Worm (Caenorhabditis elegans) whole organism, L4 larva: ENCODE data around the gene F53C11.9.

Experiments used
- T20F7.1 ChIP-seq: fragments of 200-800 bp; sonication (Bioruptor generic); optimal IDR thresholded peaks from 2 replicates; lab custom pipeline; 2018; ENCODE audit warnings: mild to moderate bottlenecking, missing genetic modification characterization, missing compliant biosample characterization
- Y48G9A.11 ChIP-seq: fragments of 200-800 bp; sonication (Bioruptor generic); IDR thresholded peaks from 2 replicates; pipeline ENCODE4 v1.3.6; 2022; ENCODE audit warnings: missing genetic modification reagents, missing genetic modification characterization, missing compliant biosample characterization
- Y5F2A.4 ChIP-seq: fragments of 200-800 bp; sonication (Bioruptor generic); optimal IDR thresholded peaks from 2 replicates; lab custom pipeline; 2018; ENCODE audit warnings: mild to moderate bottlenecking, missing genetic modification characterization, missing compliant biosample characterization
- ZK546.5 ChIP-seq, 2 experiments: sonication (generic microtip); optimal IDR thresholded peaks; 2 replicates each; lab custom pipeline; 2017; ENCODE audit warnings: missing biosample characterization in 2 of 2, missing genetic modification characterization in 2 of 2
- aha-1 ChIP-seq: fragments of 150-350 bp; peaks from one replicate; lab custom pipeline; 2014; ENCODE audit warnings: missing biosample characterization, missing genetic modification characterization
- aly-2 ChIP-seq: sonication (generic microtip); optimal IDR thresholded peaks from 2 replicates; lab custom pipeline; 2018; ENCODE audit warnings: missing biosample characterization, missing genetic modification characterization
- ama-1 ChIP-seq: fragments of 150-350 bp; optimal IDR thresholded peaks from 2 replicates; lab custom pipeline; 2014; ENCODE audit warnings: inconsistent platforms, mixed read lengths
- arid-1 ChIP-seq: fragments of 200-800 bp; sonication (Bioruptor generic); conservative IDR thresholded peaks from 2 replicates; pipeline ENCODE4 v1.3.6; 2022; ENCODE audit warnings: missing genetic modification reagents, missing genetic modification characterization, missing compliant biosample characterization
- daf-12 ChIP-seq: fragments of 150-350 bp; optimal IDR thresholded peaks from 2 replicates; lab custom pipeline; 2014; ENCODE audit warnings: missing biosample characterization, missing genetic modification reagents, missing genetic modification characterization
- daf-16 ChIP-seq, 3 experiments: sonication (generic microtip); optimal IDR thresholded peaks; 2 replicates each; lab custom pipeline; 2016 to 2017; ENCODE audit warnings: missing genetic modification characterization in 3 of 3, missing genetic modification reagents in 3 of 3, mild to moderate bottlenecking in 2 of 3, missing compliant biosample characterization in 2 of 3, missing biosample characterization in 1 of 3, moderate library complexity in 1 of 3
- dmd-6 ChIP-seq: fragments of 200-800 bp; sonication (Bioruptor generic); IDR thresholded peaks from 2 replicates; pipeline ENCODE4 v1.3.6; 2022; ENCODE audit warnings: missing genetic modification reagents, missing genetic modification characterization, missing compliant biosample characterization
- dmd-8 ChIP-seq: fragments of 200-800 bp; sonication (Bioruptor generic); IDR thresholded peaks from 2 replicates; pipeline ENCODE4 v1.3.6; 2022; ENCODE audit warnings: missing genetic modification characterization, missing compliant biosample characterization
- dmd-9 ChIP-seq: fragments of 200-800 bp; sonication (Bioruptor generic); IDR thresholded peaks from 2 replicates; pipeline ENCODE4 v1.3.6; 2022; ENCODE audit warnings: missing genetic modification reagents, missing genetic modification characterization, missing compliant biosample characterization
- dve-1 ChIP-seq: sonication (generic microtip); optimal IDR thresholded peaks from 2 replicates; lab custom pipeline; 2017; ENCODE audit warnings: antibody characterized with exemption, mild to moderate bottlenecking, missing genetic modification characterization, missing compliant biosample characterization; ENCODE audit not compliant: insufficient read depth
- hlh-11 ChIP-seq: fragments of 200-800 bp; sonication (Bioruptor generic); optimal IDR thresholded peaks from 2 replicates; lab custom pipeline; 2018; ENCODE audit warnings: mild to moderate bottlenecking, missing genetic modification characterization, missing compliant biosample characterization
- hmg-1.1 ChIP-seq: fragments of 200-800 bp; sonication (Bioruptor generic); IDR thresholded peaks from 2 replicates; pipeline ENCODE4 v1.3.6; 2022; ENCODE audit warnings: missing genetic modification reagents, missing genetic modification characterization, missing compliant biosample characterization
- jun-1 ChIP-seq: fragments of 150-350 bp; optimal IDR thresholded peaks from 2 replicates; lab custom pipeline; 2014; ENCODE audit warnings: missing biosample characterization, missing genetic modification reagents, missing genetic modification characterization
- lin-13 ChIP-seq: fragments of 150-350 bp; optimal IDR thresholded peaks from 2 replicates; lab custom pipeline; 2014; ENCODE audit warnings: missing biosample characterization, missing genetic modification reagents, missing genetic modification characterization
- lin-38 ChIP-seq: fragments of 200-800 bp; sonication (Bioruptor generic); IDR thresholded peaks from 2 replicates; pipeline ENCODE4 v1.3.6; 2022; ENCODE audit warnings: missing genetic modification reagents, missing genetic modification characterization, missing compliant biosample characterization
- lir-3 ChIP-seq: sonication (generic microtip); optimal IDR thresholded peaks from 2 replicates; lab custom pipeline; 2016; ENCODE audit warnings: mild to moderate bottlenecking, missing genetic modification characterization, missing compliant biosample characterization
- lsy-2 ChIP-seq, 2 experiments: fragments of 150-350 bp in 1 of 2; sonication (generic microtip) in 1 of 2; optimal IDR thresholded peaks; 2 replicates each; lab custom pipeline; 2014 to 2017; ENCODE audit warnings: missing biosample characterization in 2 of 2, missing genetic modification characterization in 2 of 2
- madf-5 ChIP-seq, 2 experiments: fragments of 200-800 bp; sonication (Bioruptor generic); IDR thresholded peaks; 2 replicates each; pipeline ENCODE4 v1.3.6; 2022; ENCODE audit warnings: missing compliant biosample characterization in 2 of 2, missing genetic modification characterization in 2 of 2
- mdl-1 ChIP-seq, 2 experiments: fragments of 150-350 bp in 1 of 2; sonication (generic microtip) in 1 of 2; optimal IDR thresholded peaks; 2 replicates each; lab custom pipeline; 2014 to 2017; ENCODE audit warnings: missing biosample characterization in 2 of 2, missing genetic modification characterization in 2 of 2
- mdt-29 ChIP-seq: fragments of 200-800 bp; sonication (Bioruptor generic); IDR thresholded peaks from 2 replicates; pipeline ENCODE4 v1.3.6; 2022; ENCODE audit warnings: missing genetic modification reagents, missing genetic modification characterization, missing compliant biosample characterization
- mxl-2 ChIP-seq: fragments of 200-800 bp; sonication (Bioruptor generic); conservative IDR thresholded peaks from 2 replicates; pipeline ENCODE4 v1.3.6; 2022; ENCODE audit warnings: missing genetic modification reagents, missing genetic modification characterization, missing compliant biosample characterization
- nhr-102 ChIP-seq: sonication (generic microtip); optimal IDR thresholded peaks from 2 replicates; lab custom pipeline; 2016; ENCODE audit warnings: mild to moderate bottlenecking, missing genetic modification characterization, moderate library complexity, missing compliant biosample characterization
- nhr-11 ChIP-seq: fragments of 150-350 bp; optimal IDR thresholded peaks from 2 replicates; lab custom pipeline; 2014; ENCODE audit warnings: missing biosample characterization, missing genetic modification characterization
- nhr-111 ChIP-seq: fragments of 200-800 bp; sonication (Bioruptor generic); optimal IDR thresholded peaks from 2 replicates; lab custom pipeline; 2018; ENCODE audit warnings: mild to moderate bottlenecking, missing genetic modification characterization, missing compliant biosample characterization
- nhr-237 ChIP-seq: sonication (generic microtip); optimal IDR thresholded peaks from 2 replicates; lab custom pipeline; 2017; ENCODE audit warnings: missing biosample characterization, missing genetic modification characterization
- nhr-25 ChIP-seq: sonication (generic microtip); optimal IDR thresholded peaks from 2 replicates; lab custom pipeline; 2017; ENCODE audit warnings: missing genetic modification characterization, mild to moderate bottlenecking, missing compliant biosample characterization, antibody characterized with exemption, moderate library complexity, borderline replicate concordance; ENCODE audit not compliant: insufficient read depth
- nhr-76 ChIP-seq: fragments of 150-350 bp; optimal IDR thresholded peaks from 2 replicates; lab custom pipeline; 2014; ENCODE audit warnings: missing biosample characterization, missing genetic modification characterization
- nhr-77 ChIP-seq: fragments of 150-350 bp; optimal IDR thresholded peaks from 2 replicates; lab custom pipeline; 2014; ENCODE audit warnings: missing biosample characterization, missing genetic modification characterization
- rbr-2 ChIP-seq: sonication (generic microtip); optimal IDR thresholded peaks from 2 replicates; lab custom pipeline; 2016; ENCODE audit warnings: missing genotype, missing genetic modification characterization, missing compliant biosample characterization
- saeg-2 ChIP-seq: fragments of 200-800 bp; sonication (Bioruptor generic); IDR thresholded peaks from 2 replicates; pipeline ENCODE4 v1.3.6; 2022; ENCODE audit warnings: missing genetic modification reagents, missing genetic modification characterization, missing compliant biosample characterization
- sdz-12 ChIP-seq: fragments of 200-800 bp; sonication (Bioruptor generic); optimal IDR thresholded peaks from 2 replicates; lab custom pipeline; 2018; ENCODE audit warnings: mild to moderate bottlenecking, missing genetic modification characterization, missing compliant biosample characterization
- set-16 ChIP-seq: fragments of 200-800 bp; sonication (Bioruptor generic); IDR thresholded peaks from 2 replicates; pipeline ENCODE4 v1.3.6; 2022; ENCODE audit warnings: missing genetic modification reagents, missing genetic modification characterization, missing compliant biosample characterization
- skn-1 ChIP-seq: fragments of 150-350 bp; optimal IDR thresholded peaks from 2 replicates; lab custom pipeline; 2014; ENCODE audit warnings: missing biosample characterization, missing genetic modification characterization
- spr-3 ChIP-seq: fragments of 200-800 bp; sonication (Bioruptor generic); optimal IDR thresholded peaks from 2 replicates; lab custom pipeline; 2018; ENCODE audit warnings: mild to moderate bottlenecking, missing genetic modification characterization, missing compliant biosample characterization
- tag-97 ChIP-seq: fragments of 200-800 bp; sonication (Bioruptor generic); IDR thresholded peaks from 2 replicates; pipeline ENCODE4 v1.3.6; 2022; ENCODE audit warnings: missing genetic modification characterization, missing compliant biosample characterization
- tra-1 ChIP-seq: fragments of 200-800 bp; sonication (Bioruptor generic); IDR thresholded peaks from 2 replicates; pipeline ENCODE4 v1.3.6; 2022; ENCODE audit warnings: missing genetic modification reagents, missing genetic modification characterization, missing compliant biosample characterization
- unc-39 ChIP-seq: sonication (generic microtip); optimal IDR thresholded peaks from 2 replicates; lab custom pipeline; 2017; ENCODE audit warnings: missing biosample characterization, missing genetic modification characterization
- zfp-3 ChIP-seq: fragments of 200-800 bp; sonication (Bioruptor generic); conservative IDR thresholded peaks from 2 replicates; pipeline ENCODE4 v1.3.6; 2022; ENCODE audit warnings: missing genetic modification reagents, missing genetic modification characterization, missing compliant biosample characterization

Gene F53C11.9

ce11 chrV:13789362-13789761 is 11.5 kb downstream of the F53C11.9 start (continued):
- no peak for TF ChIP-seq tag-97 (GFP tag; lab: Robert Waterston, UW)
- peak; percentile 46 for TF ChIP-seq nhr-25 (tag; lab: Kevin White, UChicago)
- TF ChIP-seq daf-16 (GFP tag; optimal IDR thresholded peaks at IDR 0.05; lab: Kevin White, UChicago): peak; percentile 50 to 51
- TF ChIP-seq daf-16 (tag; optimal IDR thresholded peaks at IDR 0.05; lab: Kevin White, UChicago): peak; percentile 90
- no peak for TF ChIP-seq jun-1 (tag; lab: Kevin White, UChicago)
- no peak for TF ChIP-seq sdz-12 (GFP tag; lab: Kevin White, UChicago)
- TF ChIP-seq nhr-102 (tag; lab: Kevin White, UChicago): peak; percentile 36
- peak; percentile 80 for TF ChIP-seq lin-38 (GFP tag; lab: Robert Waterston, UW)
- no peak for TF ChIP-seq dmd-8 (GFP tag; lab: Robert Waterston, UW)
- TF ChIP-seq lsy-2 (tag; optimal IDR thresholded peaks at IDR 0.05; lab: Kevin White, UChicago): peak; percentile 84 to 88
- peak; percentile 31 for TF ChIP-seq unc-39 (tag; lab: Kevin White, UChicago)
- no peak; the same call in 1 of the 2 replicates for TF ChIP-seq arid-1
- TF ChIP-seq hmg-1.1 (GFP tag; lab: Robert Waterston, UW): peak; percentile 83
- TF ChIP-seq hlh-11: peak; percentile 91
- TF ChIP-seq nhr-237 (tag; lab: Kevin White, UChicago): no peak
- no peak for TF ChIP-seq ZK546.5 (tag; optimal IDR thresholded peaks at IDR 0.05; lab: Kevin White, UChicago)
- no peak for TF ChIP-seq madf-5 (GFP tag; IDR thresholded peaks at IDR 0.05; lab: Robert Waterston, UW)
- TF ChIP-seq set-16: peak; percentile 35; the same call in 1 of the 2 replicates
- no peak for TF ChIP-seq nhr-111 (GFP tag; lab: Kevin White, UChicago)
- peak; percentile 72 for TF ChIP-seq ama-1
- TF ChIP-seq nhr-11: peak; percentile 96
- peak; percentile 40 to 87 for TF ChIP-seq mdl-1 (tag; optimal IDR thresholded peaks at IDR 0.05; lab: Kevin White, UChicago)
- TF ChIP-seq lin-13 (GFP tag; lab: Kevin White, UChicago): peak; percentile 39
- TF ChIP-seq dmd-6 (GFP tag; lab: Robert Waterston, UW): peak; percentile 82
- TF ChIP-seq mxl-2 (GFP tag; lab: Robert Waterston, UW): no peak
- TF ChIP-seq Y48G9A.11: no peak
- no peak for TF ChIP-seq Y5F2A.4
- TF ChIP-seq spr-3 (GFP tag; lab: Kevin White, UChicago): no peak
- peak; percentile 52; the same call in 1 of the 2 replicates for TF ChIP-seq saeg-2 (GFP tag; lab: Robert Waterston, UW)
- no peak for TF ChIP-seq mdt-29 (GFP tag; lab: Robert Waterston, UW)
- TF ChIP-seq rbr-2 (tag; lab: Kevin White, UChicago): peak; percentile 77
- peak; percentile 80 for TF ChIP-seq T20F7.1
- peak; percentile 95 for TF ChIP-seq dve-1 (tag; lab: Kevin White, UChicago)
- TF ChIP-seq nhr-77 (tag; lab: Kevin White, UChicago): peak; percentile 94
- TF ChIP-seq aly-2 (tag; lab: Kevin White, UChicago): no peak
- no peak for TF ChIP-seq daf-12
- TF ChIP-seq lir-3 (tag; lab: Kevin White, UChicago): no peak
- no peak for TF ChIP-seq skn-1 (tag; lab: Kevin White, UChicago)
- no peak for TF ChIP-seq nhr-76 (tag; lab: Kevin White, UChicago)
- TF ChIP-seq, all 104 proteins: peak for 47

- TF ChIP-seq skn-1 (tag; lab: Kevin White, UChicago): no peak
- TF ChIP-seq tra-1 (GFP tag; lab: Robert Waterston, UW): no peak
- no peak for TF ChIP-seq dmd-8 (GFP tag; lab: Robert Waterston, UW)
- no peak for TF ChIP-seq dmd-9 (GFP tag; lab: Robert Waterston, UW)
- peak; percentile 72 for TF ChIP-seq aha-1
- TF ChIP-seq zfp-3 (GFP tag; lab: Robert Waterston, UW): 0 out of 2 replicates have a peak, but pooled peaks have one; percentile 21
- no peak for TF ChIP-seq arid-1
Measured at ce11 chrV:13790117-13790516, 12.3 kb downstream of the F53C11.9 start.
